Worm (Caenorhabditis elegans) whole organism, mixed stage, embryonic: Measurements from ENCODE around the gene srd-38.

Experiments
- M03D4.4 ChIP-seq: sonication (generic microtip); optimal IDR thresholded peaks from 2 replicates; lab custom pipeline; 2017; ENCODE audit warnings: mild to moderate bottlenecking, missing genetic modification characterization, missing compliant biosample characterization
- bed-3 ChIP-seq: fragments of 200-800 bp; sonication (Bioruptor generic); optimal IDR thresholded peaks from 3 replicates; lab custom pipeline; 2018; ENCODE audit warnings: mild to moderate bottlenecking, missing genetic modification characterization, moderate library complexity, missing compliant biosample characterization
- blmp-1 ChIP-seq: fragments of 150-350 bp; optimal IDR thresholded peaks from 2 replicates; lab custom pipeline; 2014; ENCODE audit warnings: missing biosample characterization, missing genetic modification characterization
- ceh-39 ChIP-seq: fragments of 150-350 bp; optimal IDR thresholded peaks from 2 replicates; lab custom pipeline; 2014; ENCODE audit warnings: missing biosample characterization, missing genetic modification characterization
- ceh-43 ChIP-seq: fragments of 200-800 bp; sonication (Bioruptor generic); optimal IDR thresholded peaks from 2 replicates; lab custom pipeline; 2018; ENCODE audit warnings: mild to moderate bottlenecking, missing genetic modification characterization, moderate library complexity, missing compliant biosample characterization
- ceh-83 ChIP-seq: fragments of 200-800 bp; sonication (Bioruptor generic); optimal IDR thresholded peaks from 2 replicates; lab custom pipeline; 2018; ENCODE audit warnings: mild to moderate bottlenecking, missing genetic modification characterization, missing compliant biosample characterization
- ces-1 ChIP-seq: fragments of 150-350 bp; optimal IDR thresholded peaks from 2 replicates; lab custom pipeline; 2014; ENCODE audit warnings: missing biosample characterization, missing genetic modification reagents, missing genetic modification characterization
- cnd-1 ChIP-seq: fragments of 200-800 bp; sonication (Bioruptor generic); optimal IDR thresholded peaks from 2 replicates; lab custom pipeline; 2018; ENCODE audit warnings: mild to moderate bottlenecking, missing genetic modification characterization, missing compliant biosample characterization
- drap-1 ChIP-seq: fragments of 200-800 bp; sonication (Bioruptor generic); optimal IDR thresholded peaks from 3 replicates; lab custom pipeline; 2018; ENCODE audit warnings: mild to moderate bottlenecking, missing genetic modification characterization, missing compliant biosample characterization
- elt-1 ChIP-seq: sonication (generic microtip); optimal IDR thresholded peaks from 2 replicates; lab custom pipeline; 2017; ENCODE audit warnings: missing genetic modification characterization, mild to moderate bottlenecking, missing compliant biosample characterization, antibody characterized with exemption, moderate library complexity, borderline replicate concordance; ENCODE audit not compliant: insufficient read depth
- elt-3 ChIP-seq: fragments of 150-350 bp; optimal IDR thresholded peaks from 2 replicates; lab custom pipeline; 2014; ENCODE audit warnings: missing biosample characterization, missing genetic modification characterization
- flh-1 ChIP-seq: fragments of 200-800 bp; sonication (Bioruptor generic); optimal IDR thresholded peaks from 2 replicates; lab custom pipeline; 2018; ENCODE audit warnings: mild to moderate bottlenecking, missing genetic modification characterization, moderate library complexity, missing compliant biosample characterization
- ham-2 ChIP-seq: fragments of 200-800 bp; sonication (Bioruptor generic); optimal IDR thresholded peaks from 2 replicates; lab custom pipeline; 2018; ENCODE audit warnings: mild to moderate bottlenecking, missing genetic modification characterization, missing compliant biosample characterization
- hlh-1 ChIP-seq: fragments of 150-350 bp; optimal IDR thresholded peaks from 2 replicates; lab custom pipeline; 2014; ENCODE audit warnings: missing biosample characterization, missing genetic modification reagents, missing genetic modification characterization
- lin-13 ChIP-seq: fragments of 150-350 bp; optimal IDR thresholded peaks from 2 replicates; lab custom pipeline; 2014; ENCODE audit warnings: missing biosample characterization, missing genetic modification characterization
- lin-32 ChIP-seq: fragments of 200-800 bp; sonication (Bioruptor generic); optimal IDR thresholded peaks from 2 replicates; lab custom pipeline; 2018; ENCODE audit warnings: mild to moderate bottlenecking, missing genetic modification characterization, missing compliant biosample characterization
- lsy-2 ChIP-seq: fragments of 150-350 bp; optimal IDR thresholded peaks from 2 replicates; lab custom pipeline; 2014; ENCODE audit warnings: missing biosample characterization, missing genetic modification characterization
- mab-5 ChIP-seq: fragments of 150-350 bp; optimal IDR thresholded peaks from 2 replicates; lab custom pipeline; 2014; ENCODE audit warnings: missing biosample characterization, missing genetic modification characterization
- mep-1 ChIP-seq: fragments of 150-350 bp; optimal IDR thresholded peaks from 2 replicates; lab custom pipeline; 2017; ENCODE audit warnings: missing biosample characterization, missing genetic modification reagents, missing genetic modification characterization, inconsistent platforms
- mls-2 ChIP-seq: sonication (generic microtip); optimal IDR thresholded peaks from 2 replicates; lab custom pipeline; 2016; ENCODE audit warnings: mild to moderate bottlenecking, missing genetic modification characterization, moderate library complexity, missing compliant biosample characterization
- nhr-12 ChIP-seq: fragments of 150-350 bp; optimal IDR thresholded peaks from 2 replicates; lab custom pipeline; 2014; ENCODE audit warnings: missing biosample characterization, missing genetic modification characterization
- nhr-2 ChIP-seq: fragments of 150-350 bp; optimal IDR thresholded peaks from 2 replicates; lab custom pipeline; 2014; ENCODE audit warnings: missing biosample characterization, missing genetic modification characterization
- nhr-237 ChIP-seq: fragments of 150-350 bp; optimal IDR thresholded peaks from 2 replicates; lab custom pipeline; 2014; ENCODE audit warnings: missing biosample characterization, missing genetic modification characterization
- nhr-28 ChIP-seq: fragments of 150-350 bp; optimal IDR thresholded peaks from 2 replicates; lab custom pipeline; 2014; ENCODE audit warnings: missing biosample characterization, missing genetic modification characterization
- nhr-76 ChIP-seq: sonication (generic microtip); optimal IDR thresholded peaks from 2 replicates; lab custom pipeline; 2017; ENCODE audit warnings: missing biosample characterization, missing genetic modification characterization
- pha-4 ChIP-seq: fragments of 150-350 bp; optimal IDR thresholded peaks from 2 replicates; lab custom pipeline; 2018; ENCODE audit warnings: missing biosample characterization, missing genetic modification reagents, missing genetic modification characterization
- sem-2 ChIP-seq: fragments of 200-800 bp; sonication (Bioruptor generic); optimal IDR thresholded peaks from 2 replicates; lab custom pipeline; 2018; ENCODE audit warnings: mild to moderate bottlenecking, missing genetic modification characterization, missing compliant biosample characterization
- snpc-4 ChIP-seq: fragments of 150-350 bp; optimal IDR thresholded peaks from 2 replicates; lab custom pipeline; 2014; ENCODE audit warnings: missing biosample characterization, missing genetic modification characterization
- sptf-1 ChIP-seq: sonication (generic microtip); optimal IDR thresholded peaks from 2 replicates; lab custom pipeline; 2017; ENCODE audit warnings: mild to moderate bottlenecking, missing genetic modification characterization, moderate library complexity, missing compliant biosample characterization
- tbx-8 ChIP-seq: fragments of 200-800 bp; sonication (Bioruptor generic); optimal IDR thresholded peaks from 2 replicates; lab custom pipeline; 2018; ENCODE audit warnings: mild to moderate bottlenecking, missing genetic modification characterization, moderate library complexity, missing compliant biosample characterization
- unc-120 ChIP-seq: sonication (generic microtip); optimal IDR thresholded peaks from 2 replicates; lab custom pipeline; 2017; ENCODE audit warnings: missing genetic modification characterization, missing compliant biosample characterization; ENCODE audit not compliant: poor library complexity, severe bottlenecking
- unc-39 ChIP-seq: fragments of 150-350 bp; optimal IDR thresholded peaks from 2 replicates; lab custom pipeline; 2014; ENCODE audit warnings: missing biosample characterization, missing genetic modification characterization
- unc-62 ChIP-seq: fragments of 150-350 bp; optimal IDR thresholded peaks from 2 replicates; lab custom pipeline; 2014; ENCODE audit warnings: missing biosample characterization, missing genetic modification reagents, missing genetic modification characterization
- zip-8 ChIP-seq: fragments of 150-350 bp; optimal IDR thresholded peaks from 2 replicates; lab custom pipeline; 2014; ENCODE audit warnings: missing biosample characterization, missing genetic modification characterization
- ztf-11 ChIP-seq: fragments of 150-350 bp; optimal IDR thresholded peaks from 2 replicates; lab custom pipeline; 2014; ENCODE audit warnings: missing biosample characterization, missing genetic modification characterization

Gene srd-38

ce11 chrX:13293023-13293422, 1.4 kb downstream of the srd-38 start:
- no peak for TF ChIP-seq unc-39 (tag; lab: Kevin White, UChicago)

DNA sequence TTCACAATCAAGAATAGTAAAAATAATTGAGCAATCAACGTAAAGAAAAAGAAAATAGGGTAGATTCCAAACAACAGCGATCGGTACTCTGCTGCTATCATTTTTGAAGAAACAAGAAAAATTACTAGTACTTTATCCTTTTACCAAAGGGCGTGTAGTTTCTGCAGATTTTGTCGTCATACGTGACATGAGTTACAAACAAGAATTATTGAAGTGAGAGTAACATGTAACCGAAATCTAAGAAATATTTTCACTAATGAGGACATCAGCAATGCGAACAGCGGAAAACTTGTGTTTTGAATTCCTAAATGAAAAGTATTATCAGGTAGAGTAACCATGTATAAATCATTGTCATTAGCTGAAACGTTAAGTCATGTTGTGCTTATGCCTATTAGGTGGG, 3.1 kb downstream of the srd-38 start, which contains the start of gene srd-36:
TSS of gene srd-36 (minus strand) at position 101 of the 400 bp plus-strand sequence.
- no peak for TF ChIP-seq snpc-4 (tag; lab: Kevin White, UChicago)
- TF ChIP-seq elt-1 (tag; lab: Kevin White, UChicago), result no peak
- no peak for TF ChIP-seq mls-2 (tag; lab: Kevin White, UChicago)
- TF ChIP-seq cnd-1 (tag; lab: Kevin White, UChicago), result no peak
- no peak for TF ChIP-seq ceh-43 (GFP tag; lab: Kevin White, UChicago)
- no peak for TF ChIP-seq flh-1 (GFP tag; lab: Kevin White, UChicago)
- no peak for TF ChIP-seq drap-1
- no peak for TF ChIP-seq nhr-28 (tag; lab: Kevin White, UChicago)
- no peak for TF ChIP-seq tbx-8 (GFP tag; lab: Kevin White, UChicago)
- TF ChIP-seq hlh-1 (tag; lab: Kevin White, UChicago), result no peak
- no peak for TF ChIP-seq zip-8 (tag; lab: Kevin White, UChicago)
- no peak for TF ChIP-seq pha-4 (tag; lab: Kevin White, UChicago)
- no peak for TF ChIP-seq blmp-1 (tag; lab: Kevin White, UChicago)
- TF ChIP-seq M03D4.4 (tag; lab: Kevin White, UChicago), result no peak
- TF ChIP-seq elt-3 (tag; lab: Kevin White, UChicago), result no peak
- no peak for TF ChIP-seq ceh-83 (GFP tag; lab: Kevin White, UChicago)
- no peak for TF ChIP-seq unc-120 (tag; lab: Kevin White, UChicago)

DNA sequence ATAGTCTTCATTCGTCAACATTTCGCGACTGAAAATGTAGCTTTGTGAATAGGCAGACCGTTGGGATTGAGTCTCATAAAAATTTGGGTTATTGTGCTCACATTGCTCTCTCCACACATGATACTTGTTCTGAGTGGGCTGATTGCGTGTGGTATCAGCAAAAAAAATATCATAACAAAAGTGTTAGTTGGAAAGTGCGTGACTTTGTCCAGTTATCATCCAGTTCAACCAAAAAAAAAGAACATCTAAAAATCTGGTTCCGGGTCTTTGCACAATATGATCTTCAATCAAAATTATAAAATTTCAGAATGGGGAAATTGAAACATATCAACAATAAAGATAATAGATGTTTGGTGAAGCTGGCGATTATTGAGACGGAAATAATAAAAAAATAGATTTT, 8.9 kb downstream of the srd-38 start, which contains the start of gene srd-39:
TSS of gene srd-39 (minus strand) at position 101 of the 400 bp plus-strand sequence.
- TF ChIP-seq ceh-39 (tag; lab: Kevin White, UChicago), result no peak

DNA sequence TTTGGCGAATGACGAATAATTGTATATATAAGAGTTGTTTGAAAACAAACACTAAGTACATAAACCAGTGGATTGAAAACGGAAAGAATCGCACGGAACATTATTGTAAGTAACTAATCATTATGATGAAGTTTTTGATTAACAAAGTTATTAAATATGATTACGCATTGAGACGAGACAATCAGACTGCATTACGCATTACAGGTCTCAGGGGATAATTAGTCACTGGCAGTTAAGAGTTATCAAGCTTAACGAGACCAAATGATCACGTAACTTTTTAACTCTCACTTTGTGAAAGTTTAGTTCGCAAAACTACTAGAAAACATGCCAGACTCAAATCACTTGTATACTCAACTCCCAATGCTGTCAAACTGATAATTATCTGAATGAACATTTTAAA, 11.8 kb downstream of the srd-38 start, which contains the start of gene srd-42:
TSS of gene srd-42 (minus strand) at position 101 of the 400 bp plus-strand sequence.
- TF ChIP-seq sptf-1 (tag; lab: Kevin White, UChicago), result no peak
- TF ChIP-seq drap-1, result no peak
- no peak for TF ChIP-seq ces-1
- no peak for TF ChIP-seq nhr-12
- TF ChIP-seq blmp-1 (tag; lab: Kevin White, UChicago), result no peak

- peak; percentile 92 for TF ChIP-seq zip-8 (tag; lab: Kevin White, UChicago)
- TF ChIP-seq lin-13, result no peak
These were observed 14.2 kb downstream of the srd-38 start, which contains the start of gene srd-43 for ce11 chrX:13305779-13306178. Gene srd-43 (minus strand): TSS chrX:13305844.

DNA sequence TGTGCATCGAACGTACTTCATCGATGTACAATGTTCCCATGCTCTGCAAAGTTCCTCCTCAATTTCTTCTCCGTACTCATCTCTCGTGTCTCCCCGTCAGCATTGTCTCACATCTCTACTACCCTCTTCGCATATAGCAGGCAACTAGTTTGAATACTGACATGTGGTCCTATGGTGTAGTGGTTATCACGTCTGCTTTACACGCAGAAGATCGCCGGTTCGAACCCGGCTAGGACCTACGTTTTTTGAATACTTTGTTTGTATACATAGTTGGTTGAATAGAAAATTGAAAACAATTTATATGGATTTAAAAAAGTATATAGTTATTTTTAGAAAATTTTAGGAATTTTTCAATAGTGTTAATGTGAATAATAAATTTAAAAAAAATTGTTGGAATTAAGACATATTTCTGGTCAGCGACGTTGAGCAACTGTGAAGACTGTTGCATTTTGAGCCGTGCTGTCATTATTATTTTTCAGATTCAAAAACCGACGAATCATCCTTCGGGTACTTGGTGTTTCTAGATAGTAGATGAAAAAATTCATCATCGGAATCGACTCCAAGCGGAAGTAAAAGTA, 15.4 kb downstream of the srd-38 start:
- TF ChIP-seq sptf-1 (tag; lab: Kevin White, UChicago), result peak; percentile 97
- TF ChIP-seq ceh-43 (GFP tag; lab: Kevin White, UChicago), result peak; percentile 93
- no peak for TF ChIP-seq snpc-4 (tag; lab: Kevin White, UChicago)
- TF ChIP-seq ceh-83 (GFP tag; lab: Kevin White, UChicago), result peak; percentile 99
- peak; percentile 90 for TF ChIP-seq bed-3 (GFP tag; lab: Kevin White, UChicago)
- peak; percentile 78 for TF ChIP-seq lin-13
- peak; percentile 83 for TF ChIP-seq flh-1 (GFP tag; lab: Kevin White, UChicago)
- peak; percentile 91 for TF ChIP-seq sem-2 (GFP tag; lab: Kevin White, UChicago)
- peak; percentile 96 for TF ChIP-seq M03D4.4 (tag; lab: Kevin White, UChicago)
- TF ChIP-seq blmp-1 (tag; lab: Kevin White, UChicago), result no peak
- TF ChIP-seq tbx-8 (GFP tag; lab: Kevin White, UChicago), result peak; percentile 89
- TF ChIP-seq nhr-76, result no peak
- peak; percentile 90 for TF ChIP-seq mep-1
- TF ChIP-seq zip-8 (tag; lab: Kevin White, UChicago), result no peak
- peak; percentile 78 for TF ChIP-seq hlh-1 (tag; lab: Kevin White, UChicago)
- TF ChIP-seq ztf-11 (tag; lab: Kevin White, UChicago), result peak; percentile 55
- peak; percentile 25 for TF ChIP-seq unc-39 (tag; lab: Kevin White, UChicago)
- TF ChIP-seq elt-1 (tag; lab: Kevin White, UChicago), result no peak
- TF ChIP-seq unc-62 (GFP tag; lab: Kevin White, UChicago), result peak; percentile 86
- TF ChIP-seq lsy-2 (tag; lab: Kevin White, UChicago), result peak; percentile 47
- TF ChIP-seq nhr-12, result no peak
- TF ChIP-seq mls-2 (tag; lab: Kevin White, UChicago), result peak; percentile 96
- peak; percentile 62 for TF ChIP-seq ces-1
- TF ChIP-seq ham-2 (GFP tag; lab: Kevin White, UChicago), result peak; percentile 94
- peak; percentile 20 for TF ChIP-seq nhr-28 (tag; lab: Kevin White, UChicago)
- TF ChIP-seq ceh-39 (tag; lab: Kevin White, UChicago), result peak; percentile 37
- peak; percentile 93 for TF ChIP-seq unc-120 (tag; lab: Kevin White, UChicago)
- peak; percentile 96 for TF ChIP-seq cnd-1 (tag; lab: Kevin White, UChicago)
- TF ChIP-seq nhr-237, result peak; percentile 79
- TF ChIP-seq lin-32 (GFP tag; lab: Kevin White, UChicago), result peak; percentile 90
- TF ChIP-seq mab-5, result peak; percentile 56
- TF ChIP-seq pha-4 (tag; lab: Kevin White, UChicago), result peak; percentile 88
- peak; percentile 96 for TF ChIP-seq drap-1
- peak; percentile 59 for TF ChIP-seq elt-3 (tag; lab: Kevin White, UChicago)
- TF ChIP-seq nhr-2, result no peak
